Worm (Caenorhabditis elegans): Measurements from ENCODE around the gene bus-8A.

DNA sequence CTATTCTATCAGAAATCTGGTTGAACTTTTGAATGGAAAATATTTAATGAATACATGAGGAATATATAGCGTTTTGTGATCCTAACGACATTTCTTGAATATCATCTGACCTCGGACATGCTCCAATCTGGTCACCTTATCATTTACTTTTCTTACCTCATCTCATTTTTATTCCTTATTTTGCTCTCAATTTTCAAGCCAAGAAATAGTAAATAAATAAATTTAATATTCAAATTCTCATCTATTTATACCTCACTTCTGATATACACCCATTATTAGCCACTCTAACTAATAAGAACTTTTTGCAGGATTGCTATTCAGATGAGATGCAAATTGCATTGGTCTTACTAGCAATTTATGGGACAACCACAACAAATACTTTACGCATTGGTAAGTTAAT is 31.8 kb upstream of the bus-8A start, which contains the start of gene ddr-1:
- TF ChIP-seq fos-1 (tag; optimal IDR thresholded peaks at IDR 0.05): no peak
- TF ChIP-seq egl-27 (tag; optimal IDR thresholded peaks at IDR 0.05): no peak
- no peak for TF ChIP-seq snpc-4 (tag; optimal IDR thresholded peaks at IDR 0.05)
- no peak for TF ChIP-seq ceh-82 (tag; optimal IDR thresholded peaks at IDR 0.05)
- TF ChIP-seq ztf-4 (tag; optimal IDR thresholded peaks at IDR 0.05): no peak
- no peak for TF ChIP-seq daf-12 (tag; optimal IDR thresholded peaks at IDR 0.05)
- no peak for TF ChIP-seq ceh-16 (tag; optimal IDR thresholded peaks at IDR 0.05)
- no peak for TF ChIP-seq pqm-1 (tag; optimal IDR thresholded peaks at IDR 0.05)
- no peak for TF ChIP-seq nhr-28 (tag; optimal IDR thresholded peaks at IDR 0.05)
- TF ChIP-seq ZK546.5 (tag; optimal IDR thresholded peaks at IDR 0.05): no peak
- no peak for TF ChIP-seq nhr-77 (tag; optimal IDR thresholded peaks at IDR 0.05)

Measured in whole organism, L3 larva.